Worm (Caenorhabditis elegans): ENCODE data around the gene sams-1.

Gene sams-1

DNA sequence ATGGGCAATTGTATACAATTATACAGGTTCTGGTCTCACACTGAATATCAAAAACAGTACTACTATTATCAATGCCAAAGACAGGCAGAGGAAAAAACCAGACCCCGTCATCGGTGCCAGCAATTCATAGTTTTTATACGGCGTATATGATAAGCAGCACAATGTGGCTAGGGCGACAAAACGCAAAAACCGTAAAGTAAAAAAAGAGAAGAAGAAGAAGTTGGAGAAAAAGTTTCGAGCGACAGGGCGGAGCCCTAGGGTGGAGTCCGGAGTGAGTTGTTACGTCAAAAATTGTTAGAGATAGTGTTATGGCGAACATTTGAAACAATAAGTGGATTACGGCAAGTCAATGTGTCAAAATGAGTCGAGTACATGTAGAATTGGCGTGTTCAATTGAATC, 35.8 kb downstream of the sams-1 start:
- TF ChIP-seq ceh-18 (tag; optimal IDR thresholded peaks at IDR 0.05) (no peak), ama-1 (optimal IDR thresholded peaks at IDR 0.05) (no peak), T23F11.4 (GFP tag; optimal IDR thresholded peaks at IDR 0.05) (no peak)

DNA sequence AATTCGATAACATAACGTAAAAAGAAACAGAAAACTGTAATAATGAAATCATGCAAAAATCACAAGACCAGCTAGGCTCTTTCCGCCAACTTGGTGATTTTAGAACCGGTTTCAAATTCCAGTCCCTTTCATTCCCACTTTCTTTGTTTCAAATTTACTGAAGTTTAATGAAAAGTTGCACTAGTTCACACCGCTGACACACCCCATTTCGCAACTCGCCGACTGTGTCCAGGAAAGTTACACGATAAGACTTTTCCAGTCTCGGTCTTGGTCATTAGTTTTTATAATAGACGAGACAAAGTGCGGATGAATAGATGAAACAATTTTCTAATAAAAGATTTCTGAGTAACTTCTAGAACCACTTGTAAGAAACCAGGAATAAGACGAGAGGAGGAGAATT, 38.2 kb downstream of the sams-1 start:
- TF ChIP-seq hlh-30 (tag; optimal IDR thresholded peaks at IDR 0.05; ENCODE audit: insufficient read depth) (no peak), ceh-31 (tag; optimal IDR thresholded peaks at IDR 0.05) (no peak), C38D4.7 (GFP tag; optimal IDR thresholded peaks at IDR 0.05) (no peak), tbx-2 (tag; optimal IDR thresholded peaks at IDR 0.05) (no peak), dmd-4 (tag; optimal IDR thresholded peaks at IDR 0.05; ENCODE audit: borderline replicate concordance) (no peak), Y22D7AL.16 (tag; optimal IDR thresholded peaks at IDR 0.05) (no peak), hlh-15 (tag; optimal IDR thresholded peaks at IDR 0.05) (no peak), ref-2 (tag; optimal IDR thresholded peaks at IDR 0.05) (no peak), sox-2 (GFP tag; IDR thresholded peaks at IDR 0.05) (no peak), unc-3 (GFP tag; conservative IDR thresholded peaks at IDR 0.05) (no peak), unc-3 (tag; optimal IDR thresholded peaks at IDR 0.05) (no peak), nfya-1 (tag; optimal IDR thresholded peaks at IDR 0.05) (no peak), mec-3 (tag; optimal IDR thresholded peaks at IDR 0.05; ENCODE audit: borderline replicate concordance) (no peak), lim-6 (tag; optimal IDR thresholded peaks at IDR 0.05) (no peak), pag-3 (tag; optimal IDR thresholded peaks at IDR 0.05; ENCODE audit: borderline replicate concordance) (no peak), pqm-1 (tag; optimal IDR thresholded peaks at IDR 0.05) (no peak), ztf-16 (tag; optimal IDR thresholded peaks at IDR 0.05) (no peak), hlh-6 (tag; optimal IDR thresholded peaks at IDR 0.05) (no peak), ttx-3 (tag; optimal IDR thresholded peaks at IDR 0.05) (no peak)

DNA sequence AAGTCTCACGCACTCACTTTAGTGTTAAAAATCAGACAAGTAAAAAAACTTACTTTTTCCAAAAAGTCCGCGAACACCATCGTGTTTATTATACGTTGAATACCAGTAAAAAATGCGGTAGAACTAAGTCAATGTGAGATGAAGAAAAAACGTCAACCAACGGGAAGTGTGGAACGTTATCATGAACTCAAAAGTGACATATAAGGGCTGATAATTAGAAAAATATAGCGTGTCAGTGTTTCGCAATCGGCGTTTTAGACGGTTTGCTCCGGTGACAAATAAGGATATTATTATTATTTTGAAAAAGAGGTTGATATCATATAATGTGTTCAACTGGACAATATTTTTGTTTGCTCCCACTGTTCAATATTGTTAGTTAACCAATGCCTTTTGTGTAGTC, 39.2 kb downstream of the sams-1 start:
- TF ChIP-seq zip-5 (tag; optimal IDR thresholded peaks at IDR 0.05) (no peak), pqm-1 (tag; optimal IDR thresholded peaks at IDR 0.05) (no peak), eyg-1 (tag; optimal IDR thresholded peaks at IDR 0.05) (no peak), lin-11 (tag; optimal IDR thresholded peaks at IDR 0.05) (no peak), sdc-2 (tag; optimal IDR thresholded peaks at IDR 0.05) (no peak), dmd-4 (tag; optimal IDR thresholded peaks at IDR 0.05; ENCODE audit: borderline replicate concordance) (no peak), ets-4 (tag; optimal IDR thresholded peaks at IDR 0.05) (no peak), ceh-9 (tag; optimal IDR thresholded peaks at IDR 0.05) (no peak)

DNA sequence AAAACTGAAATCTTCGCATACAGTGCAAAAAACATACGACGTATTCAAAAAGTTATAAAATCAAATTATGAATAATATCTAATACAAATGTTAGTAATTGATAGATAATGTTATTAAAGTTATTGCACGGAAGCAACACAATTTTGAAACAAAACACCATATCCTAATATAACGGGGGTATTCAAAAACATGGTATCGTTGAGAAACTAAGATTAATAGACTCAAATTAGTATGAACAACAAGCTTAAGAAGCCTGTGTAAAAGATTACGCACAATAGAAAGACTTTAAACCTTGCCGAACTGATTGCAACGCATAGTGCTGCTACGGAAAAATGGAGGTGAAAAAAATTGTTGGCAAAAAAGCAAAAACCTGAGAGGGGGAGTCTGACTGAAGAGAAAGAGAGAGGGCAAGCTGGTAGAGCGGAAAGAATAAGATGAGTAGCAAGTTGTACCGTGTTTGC, 39.8 kb downstream of the sams-1 start, which contains the start of gene sma-5:
TSS of gene sma-5 (minus strand) at position 51 of the 461 bp plus-strand sequence.
- TF ChIP-seq pax-1 (tag; optimal IDR thresholded peaks at IDR 0.05) (peak; percentile 39), nhr-232 (tag; optimal IDR thresholded peaks at IDR 0.05) (no peak)

DNA sequence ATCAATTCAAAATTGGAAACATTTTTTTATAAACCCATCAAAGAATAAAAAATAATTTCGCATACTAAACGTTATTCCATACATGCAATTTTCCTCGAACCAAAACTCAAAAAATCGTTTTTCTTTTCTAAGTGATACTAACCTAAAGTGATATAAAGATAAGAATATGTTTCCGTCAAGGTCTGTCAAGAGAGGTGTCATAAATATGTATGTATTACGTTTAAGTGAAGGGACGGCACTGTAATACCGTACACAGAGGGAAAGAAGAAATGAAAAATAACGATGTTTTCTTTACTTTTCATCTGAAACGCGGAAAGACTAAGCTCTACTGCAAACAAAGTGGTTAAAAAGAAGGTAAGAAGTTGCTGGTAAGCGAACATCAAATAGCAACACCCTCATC, 40.7 kb downstream of the sams-1 start:
- TF ChIP-seq ceh-31 (tag; optimal IDR thresholded peaks at IDR 0.05) (no peak), sox-4 (tag; optimal IDR thresholded peaks at IDR 0.05) (no peak), gmeb-2 (tag; optimal IDR thresholded peaks at IDR 0.05) (no peak), elt-4 (tag; optimal IDR thresholded peaks at IDR 0.05) (no peak), dmd-4 (tag; optimal IDR thresholded peaks at IDR 0.05; ENCODE audit: borderline replicate concordance) (no peak), sdc-2 (tag; optimal IDR thresholded peaks at IDR 0.05) (no peak), rnt-1 (tag; optimal IDR thresholded peaks at IDR 0.05) (no peak)

- TF ChIP-seq ref-2 (tag; optimal IDR thresholded peaks at IDR 0.05) (peak; percentile 53), hlh-30 (tag; optimal IDR thresholded peaks at IDR 0.05; ENCODE audit: insufficient read depth) (no peak)
Measured at ce11 chrX:12007905-12008466, 42.2 kb downstream of the sams-1 start.

Data from whole organism, late embryonic.